Worm (Caenorhabditis elegans): ENCODE data around the gene tbb-6.

DNA sequence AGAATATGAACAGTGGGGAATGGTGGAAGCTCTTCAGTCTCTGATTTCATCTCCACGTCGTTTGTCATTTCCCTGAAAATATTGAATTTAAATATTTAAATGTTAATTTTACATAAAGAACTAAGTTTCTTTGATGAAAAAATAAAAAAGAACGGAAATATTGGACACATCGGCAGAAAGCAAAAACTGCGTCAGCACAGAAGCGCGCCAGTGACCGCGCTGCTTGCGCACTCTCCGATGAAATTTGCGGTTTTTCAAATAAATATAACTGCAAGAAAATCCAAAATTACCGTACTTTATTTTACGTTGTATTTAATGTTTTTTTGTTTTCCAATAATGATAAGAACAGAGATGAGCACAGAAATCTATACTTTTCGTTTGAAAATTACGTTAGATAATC lies 30.3 kb downstream of the tbb-6 start, which contains the start of the genes srpa-68 and srh-16:
- TF ChIP-seq cog-1 (tag; optimal IDR thresholded peaks at IDR 0.05) (peak; percentile 79), ref-1 (GFP tag; conservative IDR thresholded peaks at IDR 0.05) (no peak), T22C8.4 (GFP tag; IDR thresholded peaks at IDR 0.05) (no peak), med-1 (GFP tag; optimal IDR thresholded peaks at IDR 0.05; ENCODE audit: insufficient read depth) (peak; percentile 49), ztf-23 (GFP tag; IDR thresholded peaks at IDR 0.05) (peak; percentile 83), tab-1 (GFP tag; IDR thresholded peaks at IDR 0.05) (peak; percentile 67; the same call in 1 of the 2 replicates), flt-1 (GFP tag; IDR thresholded peaks at IDR 0.05) (peak; percentile 87)
